Worm (Caenorhabditis elegans): ENCODE results near the gene cyp-13A7.

Gene cyp-13A7

ce11 chrII:9773892-9774581, 29.4 kb upstream of the cyp-13A7 start, which contains the start of gene ZK1321.4:
ZK1321.4 (minus strand) TSS chrII:9773942.
- no peak for TF ChIP-seq skn-1 (tag; optimal IDR thresholded peaks at IDR 0.05)
- TF ChIP-seq nhr-129 (tag; optimal IDR thresholded peaks at IDR 0.05), result peak; percentile 31
- no peak for TF ChIP-seq gmeb-1 (tag; optimal IDR thresholded peaks at IDR 0.05)
- TF ChIP-seq sma-9 (GFP tag; optimal IDR thresholded peaks at IDR 0.05), result peak; percentile 1
- no peak for TF ChIP-seq sma-9 (tag; optimal IDR thresholded peaks at IDR 0.05)
- no peak for TF ChIP-seq sma-3 (GFP tag; optimal IDR thresholded peaks at IDR 0.05)
- TF ChIP-seq sem-4 (tag; optimal IDR thresholded peaks at IDR 0.05), result no peak
- TF ChIP-seq unc-62 (GFP tag; optimal IDR thresholded peaks at IDR 0.05), result no peak
- no peak for TF ChIP-seq ztf-11 (tag; optimal IDR thresholded peaks at IDR 0.05)

ce11 chrII:9774653-9775052, 28.8 kb upstream of the cyp-13A7 start:
- peak; percentile 59 for TF ChIP-seq crh-2 (tag; optimal IDR thresholded peaks at IDR 0.05)
- TF ChIP-seq nhr-21 (tag; optimal IDR thresholded peaks at IDR 0.05), result peak; percentile 67
- no peak for TF ChIP-seq lin-39 (tag; optimal IDR thresholded peaks at IDR 0.05)
- TF ChIP-seq nhr-25 (tag; optimal IDR thresholded peaks at IDR 0.05), result peak; percentile 6
- no peak for TF ChIP-seq nhr-6 (tag; optimal IDR thresholded peaks at IDR 0.05)
- no peak for TF ChIP-seq dmd-4 (tag; optimal IDR thresholded peaks at IDR 0.05)
- TF ChIP-seq ceh-16 (tag; optimal IDR thresholded peaks at IDR 0.05), result no peak
- TF ChIP-seq Y55F3AM.14 (GFP tag; optimal IDR thresholded peaks at IDR 0.05), result peak; percentile 60
- no peak for TF ChIP-seq nhr-12 (tag; optimal IDR thresholded peaks at IDR 0.05)
- no peak for TF ChIP-seq nhr-237 (tag; optimal IDR thresholded peaks at IDR 0.05)
- no peak for TF ChIP-seq skn-1 (tag; optimal IDR thresholded peaks at IDR 0.05)
- TF ChIP-seq egl-27 (tag; optimal IDR thresholded peaks at IDR 0.05), result no peak
- no peak for TF ChIP-seq nhr-10 (tag; optimal IDR thresholded peaks at IDR 0.05)
- TF ChIP-seq elt-3 (tag; optimal IDR thresholded peaks at IDR 0.05), result no peak
- no peak for TF ChIP-seq peb-1 (tag; optimal IDR thresholded peaks at IDR 0.05)
- TF ChIP-seq ztf-11 (tag; optimal IDR thresholded peaks at IDR 0.05), result no peak
- TF ChIP-seq C34F6.9 (tag; optimal IDR thresholded peaks at IDR 0.05), result peak; percentile 4
- peak; percentile 47 for TF ChIP-seq sem-4 (tag; optimal IDR thresholded peaks at IDR 0.05)
- TF ChIP-seq mdl-1 (tag; optimal IDR thresholded peaks at IDR 0.05), result no peak
- peak; percentile 82 for TF ChIP-seq sma-3 (GFP tag; optimal IDR thresholded peaks at IDR 0.05)
- no peak for TF ChIP-seq alr-1 (tag; optimal IDR thresholded peaks at IDR 0.05)
- peak; percentile 49 for TF ChIP-seq F13H6.1 (tag; optimal IDR thresholded peaks at IDR 0.05)
- peak; percentile 45 for TF ChIP-seq gmeb-1 (tag; optimal IDR thresholded peaks at IDR 0.05)
- peak; percentile 29 for TF ChIP-seq snpc-4 (tag; optimal IDR thresholded peaks at IDR 0.05)
- no peak for TF ChIP-seq elt-1 (tag; optimal IDR thresholded peaks at IDR 0.05)
- no peak for TF ChIP-seq blmp-1 (tag; optimal IDR thresholded peaks at IDR 0.05; ENCODE audit: insufficient read depth)
- peak; percentile 76 for TF ChIP-seq lin-11 (tag; optimal IDR thresholded peaks at IDR 0.05)
- TF ChIP-seq unc-62 (GFP tag; optimal IDR thresholded peaks at IDR 0.05), result no peak
- peak; percentile 3 for TF ChIP-seq R02D3.7 (tag; optimal IDR thresholded peaks at IDR 0.05)
- TF ChIP-seq mbf-1 (tag; optimal IDR thresholded peaks at IDR 0.05), result no peak
- no peak for TF ChIP-seq ztf-1 (GFP tag; conservative IDR thresholded peaks at IDR 0.05)
- no peak for TF ChIP-seq ZK546.5 (tag; optimal IDR thresholded peaks at IDR 0.05)
- TF ChIP-seq unc-39 (tag; optimal IDR thresholded peaks at IDR 0.05), result no peak
- no peak for TF ChIP-seq nhr-23 (tag; optimal IDR thresholded peaks at IDR 0.05)
- TF ChIP-seq zag-1 (tag; optimal IDR thresholded peaks at IDR 0.05), result no peak
- peak; percentile 27 for TF ChIP-seq mab-5 (tag; optimal IDR thresholded peaks at IDR 0.05)
- no peak for TF ChIP-seq nhr-77 (tag; optimal IDR thresholded peaks at IDR 0.05)
- peak; percentile 43 for TF ChIP-seq nhr-129 (tag; optimal IDR thresholded peaks at IDR 0.05)
- TF ChIP-seq ceh-82 (tag; optimal IDR thresholded peaks at IDR 0.05), result no peak
- peak; percentile 52 for TF ChIP-seq fos-1 (tag; optimal IDR thresholded peaks at IDR 0.05)
- TF ChIP-seq ama-1 (optimal IDR thresholded peaks at IDR 0.05), result no peak
- TF ChIP-seq ztf-4 (tag; optimal IDR thresholded peaks at IDR 0.05), result no peak
- TF ChIP-seq unc-55 (GFP tag; optimal IDR thresholded peaks at IDR 0.05), result peak; percentile 41
- TF ChIP-seq lin-13 (GFP tag; optimal IDR thresholded peaks at IDR 0.05), result peak; percentile 52
- peak; percentile 32 to 43 for TF ChIP-seq lsy-2 (tag; optimal IDR thresholded peaks at IDR 0.05)
- TF ChIP-seq sma-9 (GFP tag; optimal IDR thresholded peaks at IDR 0.05), result peak; percentile 74
- TF ChIP-seq sma-9 (tag; optimal IDR thresholded peaks at IDR 0.05), result no peak
- TF ChIP-seq aly-2 (tag; optimal IDR thresholded peaks at IDR 0.05), result no peak
- no peak for TF ChIP-seq nhr-11 (tag; optimal IDR thresholded peaks at IDR 0.05)

Data from whole organism, L2 larva.